Fruit fly (Drosophila melanogaster): Measurements from ENCODE around the gene htk.

DNA sequence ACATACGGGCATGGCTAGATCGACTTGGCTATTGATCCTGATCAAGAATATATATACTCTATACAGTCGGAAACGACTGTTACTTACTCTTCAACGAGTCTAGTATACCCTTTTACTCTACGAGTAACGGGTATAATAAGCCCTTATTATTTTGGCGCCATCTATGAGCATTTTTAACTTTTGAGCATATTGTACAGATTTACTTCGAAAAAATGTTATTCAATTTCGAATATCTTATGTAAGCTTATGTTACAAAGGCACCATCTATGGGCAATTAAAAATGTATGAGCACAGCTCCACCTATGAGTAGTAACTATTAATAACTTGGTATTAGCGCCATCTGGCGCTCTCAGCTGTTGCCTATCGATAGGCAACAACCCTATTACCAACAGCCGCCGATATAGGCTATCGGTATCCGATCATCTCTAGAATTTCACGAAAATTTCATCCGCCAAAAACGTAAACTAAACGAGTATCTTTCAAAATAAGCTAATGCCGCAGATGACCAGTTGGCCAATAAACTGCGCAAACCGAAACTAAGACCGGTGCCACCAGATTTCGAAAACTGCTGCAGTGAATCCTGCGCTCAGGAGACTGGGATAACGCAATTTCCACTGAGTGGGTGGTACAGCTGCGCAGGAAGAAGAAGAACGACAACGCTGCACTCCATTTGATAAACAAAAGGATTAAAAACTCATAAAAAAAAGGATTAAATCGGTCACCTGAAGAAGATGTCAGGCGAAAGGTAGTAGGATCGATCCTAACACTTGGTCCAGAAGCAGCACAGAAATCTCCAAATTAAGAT, at the start of gene htk:
- TF ChIP-seq CG32121 (GFP tag; IDR thresholded peaks at IDR 0.05) (no peak), CG8159 (tag; optimal IDR thresholded peaks at IDR 0.05) (no peak)

All from whole organism, pupa.